Worm (Caenorhabditis elegans) whole organism, L4 larva: ENCODE results near the gene par-4.
"Not testable (repeated sequence)": the region's sequence is repeated elsewhere in the genome, so short reads cannot be mapped to it uniquely, and the experiment has no call there.

Source experiments
- R02D3.7 ChIP-seq: fragments of 150-350 bp; sonication (generic microtip); optimal IDR thresholded peaks from 3 replicates; lab custom pipeline; 2014; ENCODE audit warnings: missing biosample characterization, missing genetic modification characterization
- ZK546.5 ChIP-seq, 2 experiments: sonication (generic microtip); optimal IDR thresholded peaks; 2 replicates each; lab custom pipeline; 2017; ENCODE audit warnings: missing biosample characterization in 2 of 2, missing genetic modification characterization in 2 of 2
- ceh-82 ChIP-seq: sonication (generic microtip); optimal IDR thresholded peaks from 2 replicates; lab custom pipeline; 2017; ENCODE audit warnings: missing biosample characterization, missing genetic modification characterization
- fkh-10 ChIP-seq: fragments of 150-350 bp; optimal IDR thresholded peaks from 2 replicates; lab custom pipeline; 2014; ENCODE audit warnings: missing biosample characterization, missing genetic modification reagents, missing genetic modification characterization
- fos-1 ChIP-seq: fragments of 150-350 bp; optimal IDR thresholded peaks from 2 replicates; lab custom pipeline; 2014; ENCODE audit warnings: missing biosample characterization, missing genetic modification characterization
- hlh-30 ChIP-seq: sonication (generic microtip); optimal IDR thresholded peaks from 2 replicates; lab custom pipeline; 2017; ENCODE audit warnings: antibody characterized with exemption, mild to moderate bottlenecking, missing genetic modification characterization, missing compliant biosample characterization; ENCODE audit not compliant: insufficient read depth
- lim-7 ChIP-seq: fragments of 200-800 bp; sonication (Bioruptor generic); IDR thresholded peaks from 2 replicates; pipeline ENCODE4 v1.3.6; 2022; ENCODE audit warnings: missing genetic modification characterization, missing compliant biosample characterization
- mdt-29 ChIP-seq: fragments of 200-800 bp; sonication (Bioruptor generic); IDR thresholded peaks from 2 replicates; pipeline ENCODE4 v1.3.6; 2022; ENCODE audit warnings: missing genetic modification reagents, missing genetic modification characterization, missing compliant biosample characterization
- ztf-11 ChIP-seq: fragments of 150-350 bp; optimal IDR thresholded peaks from 2 replicates; lab custom pipeline; 2014; ENCODE audit warnings: missing biosample characterization, missing genetic modification characterization

DNA sequence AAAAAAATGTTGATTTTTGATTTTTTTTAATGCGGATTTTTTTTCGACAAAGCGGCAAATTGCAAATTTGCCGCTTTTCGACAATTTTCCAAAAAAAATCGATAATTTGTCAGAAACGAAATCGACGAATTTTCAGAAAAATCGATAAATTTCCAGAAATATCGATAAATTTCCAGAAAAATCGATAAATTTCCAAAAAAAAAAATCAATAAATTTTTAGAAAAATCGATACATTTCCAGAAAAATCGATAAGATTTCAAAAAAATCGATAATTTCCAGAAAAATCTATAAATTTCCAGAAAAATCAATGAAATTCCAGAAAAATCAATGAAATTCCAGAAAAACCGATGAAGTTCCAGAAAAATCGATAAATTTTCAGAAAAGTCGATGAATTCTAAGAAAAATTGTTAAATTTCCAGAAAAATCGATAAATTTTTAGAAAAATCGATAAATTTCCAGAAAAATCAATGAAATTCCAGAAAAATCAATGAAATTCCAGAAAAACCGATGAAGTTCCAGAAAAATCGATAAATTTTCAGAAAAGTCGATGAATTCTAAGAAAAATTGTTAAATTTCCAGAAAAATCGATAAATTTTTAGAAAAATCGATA, 31.3 kb downstream of the par-4 start:
- not testable (repeated sequence) for TF ChIP-seq ZK546.5 (tag; optimal IDR thresholded peaks at IDR 0.05; lab: Kevin White, UChicago); fos-1; hlh-30 (tag; lab: Kevin White, UChicago); mdt-29 (GFP tag; lab: Robert Waterston, UW); ceh-82 (tag; lab: Kevin White, UChicago); lim-7; fkh-10 (GFP tag; lab: Kevin White, UChicago); ztf-11 (tag; lab: Kevin White, UChicago); R02D3.7 (tag; lab: Kevin White, UChicago)
